Fruit fly (Drosophila melanogaster) whole organism, adult: ENCODE results near the gene CG15876.
A peak's percentile ranks its signal among the peaks of the same experiment; 100 is the strongest.

Experiments used
- CG12768 ChIP-seq: fragments of 200-800 bp; sonication (Bioruptor generic); optimal IDR thresholded peaks from 2 replicates; lab custom pipeline; 2017; ENCODE audit warnings: missing biosample characterization, missing genetic modification characterization, mild to moderate bottlenecking, moderate library complexity, missing genetic modification reagents
- CG1620 ChIP-seq: fragments of 200-800 bp; sonication (Bioruptor generic); optimal IDR thresholded peaks from 2 replicates; lab custom pipeline; 2016; ENCODE audit warnings: missing biosample characterization, missing genetic modification characterization
- CG5204 ChIP-seq: fragments of 200-800 bp; sonication (Bioruptor generic); optimal IDR thresholded peaks from 2 replicates; lab custom pipeline; 2016; ENCODE audit warnings: missing biosample characterization, missing genetic modification characterization
- CG7045 ChIP-seq: fragments of 200-800 bp; sonication (Bioruptor generic); optimal IDR thresholded peaks from 2 replicates; lab custom pipeline; 2017; ENCODE audit warnings: missing biosample characterization, mild to moderate bottlenecking, missing genetic modification characterization
- CG7101 ChIP-seq: fragments of 200-800 bp; sonication (Bioruptor generic); optimal IDR thresholded peaks from 2 replicates; lab custom pipeline; 2018; ENCODE audit warnings: missing biosample characterization, mild to moderate bottlenecking, missing genetic modification characterization, moderate library complexity
- Clk ChIP-seq: fragments of 200-800 bp; sonication (Bioruptor generic); optimal IDR thresholded peaks from 2 replicates; lab custom pipeline; 2017; ENCODE audit warnings: missing biosample characterization, missing genetic modification characterization
- Crg-1 ChIP-seq: fragments of 200-800 bp; sonication (Bioruptor generic); optimal IDR thresholded peaks from 2 replicates; lab custom pipeline; 2016; ENCODE audit warnings: missing biosample characterization, missing genetic modification characterization
- Hr96 ChIP-seq: fragments of 200-800 bp; sonication (Bioruptor generic); optimal IDR thresholded peaks from 2 replicates; lab custom pipeline; 2016; ENCODE audit warnings: missing biosample characterization, missing genetic modification characterization
- bab1 ChIP-seq: fragments of 200-800 bp; sonication (Bioruptor generic); optimal IDR thresholded peaks from 3 replicates; lab custom pipeline; 2019; ENCODE audit warnings: missing biosample characterization, mild to moderate bottlenecking, missing genetic modification characterization, moderate library complexity
- cnc ChIP-seq, 2 experiments: fragments of >200 bp; optimal IDR thresholded peaks; 2 replicates each; lab custom pipeline; 2017
- kay ChIP-seq: fragments of 200-800 bp; sonication (Bioruptor generic); peaks from one replicate; lab custom pipeline; 2016; ENCODE audit warnings: missing biosample characterization, missing genetic modification characterization, borderline replicate concordance
- pad ChIP-seq: fragments of 200-800 bp; sonication (Bioruptor generic); optimal IDR thresholded peaks from 3 replicates; lab custom pipeline; 2017; ENCODE audit warnings: missing biosample characterization, missing genetic modification characterization, mild to moderate bottlenecking, moderate library complexity, missing genetic modification reagents

DNA sequence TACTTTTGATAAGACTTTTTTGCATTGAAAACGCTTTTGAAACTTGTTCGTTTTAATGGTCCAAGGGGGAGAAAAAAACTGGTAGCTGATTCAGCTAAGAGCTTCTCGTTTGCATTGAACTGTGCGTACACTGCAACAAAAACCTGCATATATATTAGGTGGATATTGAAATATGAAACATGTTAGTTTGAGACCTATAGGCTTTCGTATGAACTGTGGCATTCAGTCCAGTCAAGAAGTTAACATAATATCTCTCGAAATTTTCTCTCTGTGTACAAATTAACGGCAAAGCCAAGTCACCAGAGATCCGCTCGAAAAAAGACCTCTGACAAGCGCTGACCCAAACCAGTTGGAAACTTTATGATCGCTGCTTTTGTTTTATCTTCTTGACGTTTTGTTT, 3.4 kb upstream of the CG15876 start:
- TF ChIP-seq kay (GFP tag; lab: Kevin White, UChicago) (no peak), CG7045 (GFP tag; lab: Kevin White, UChicago) (peak; percentile 46), Crg-1 (GFP tag; lab: Kevin White, UChicago) (no peak), Clk (no peak), CG5204 (GFP tag; lab: Kevin White, UChicago) (peak; percentile 38), pad (GFP tag; lab: Kevin White, UChicago) (no peak), CG12768 (GFP tag; lab: Kevin White, UChicago) (no peak), cnc (optimal IDR thresholded peaks at IDR 0.05; lab: Kevin White, UChicago) (no peak), Hr96 (GFP tag; lab: Kevin White, UChicago) (no peak), bab1 (GFP tag; lab: Kevin White, UChicago) (no peak), CG7101 (tag; lab: Kevin White, UChicago) (no peak), CG1620 (GFP tag; lab: Kevin White, UChicago) (no peak)
